Fruit fly (Drosophila melanogaster): ENCODE data around the gene SdicA.
A peak's percentile ranks its signal among the peaks of the same experiment; 100 is the strongest.

SdicA gene

DNA sequence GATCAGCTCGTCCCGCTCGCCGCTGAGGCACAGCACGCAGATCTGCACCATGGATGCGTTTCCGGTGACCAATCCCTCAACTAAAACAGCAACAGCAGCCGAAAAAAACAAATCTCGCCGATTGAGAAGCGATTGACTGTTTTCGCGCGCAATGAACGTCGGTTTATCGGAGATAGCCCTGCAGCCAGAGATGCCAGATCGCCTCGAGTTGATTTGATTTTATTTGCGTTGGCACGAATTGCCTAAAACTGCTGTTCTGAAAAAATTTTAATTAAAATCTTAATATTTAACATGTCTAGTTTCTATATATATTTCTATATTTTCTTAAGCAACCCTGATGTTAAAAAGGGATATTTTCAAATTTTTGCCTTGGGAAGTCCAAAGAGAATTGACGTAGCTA, 39.1 kb downstream of the SdicA start (continued):
- TF ChIP-seq CG7987 (GFP tag; optimal IDR thresholded peaks at IDR 0.05) (no peak), unc-4 (GFP tag; IDR thresholded peaks at IDR 0.05; ENCODE audit: partially characterized antibody) (no peak), CG11723 (GFP tag; optimal IDR thresholded peaks at IDR 0.05) (no peak), Antp (GFP tag; optimal IDR thresholded peaks at IDR 0.05) (no peak), Hmr (GFP tag; optimal IDR thresholded peaks at IDR 0.05) (no peak), CG2678 (tag; optimal IDR thresholded peaks at IDR 0.05) (no peak), salm (tag; optimal IDR thresholded peaks at IDR 0.05) (no peak), mld (GFP tag; IDR thresholded peaks at IDR 0.05; ENCODE audit: partially characterized antibody) (no peak), Elba2 (GFP tag; optimal IDR thresholded peaks at IDR 0.05) (no peak), CG5180 (GFP tag; optimal IDR thresholded peaks at IDR 0.05) (no peak), Eip74EF (GFP tag; optimal IDR thresholded peaks at IDR 0.05) (no peak), CG10959 (GFP tag; IDR thresholded peaks at IDR 0.05) (no peak), knrl (GFP tag; IDR thresholded peaks at IDR 0.05; ENCODE audit: partially characterized antibody) (no peak), CG17385 (GFP tag; optimal IDR thresholded peaks at IDR 0.05) (no peak), tgo (GFP tag; IDR thresholded peaks at IDR 0.05) (no peak), zen (tag; optimal IDR thresholded peaks at IDR 0.05) (no peak), CG6272 (GFP tag; IDR thresholded peaks at IDR 0.05) (no peak), CG16779 (GFP tag; IDR thresholded peaks at IDR 0.05) (no peak), Rx (GFP tag; IDR thresholded peaks at IDR 0.05) (no peak), dati (GFP tag; IDR thresholded peaks at IDR 0.05) (no peak), CG17802 (tag; optimal IDR thresholded peaks at IDR 0.05) (no peak), trem (tag; optimal IDR thresholded peaks at IDR 0.05) (peak; percentile 4), CG17829 (tag; optimal IDR thresholded peaks at IDR 0.05) (peak; percentile 30), onecut (GFP tag; IDR thresholded peaks at IDR 0.05) (no peak), Deaf1 (tag; optimal IDR thresholded peaks at IDR 0.05) (no peak), CG3838 (GFP tag; optimal IDR thresholded peaks at IDR 0.05) (no peak), nerfin-1 (tag; optimal IDR thresholded peaks at IDR 0.05) (no peak), cad (GFP tag; optimal IDR thresholded peaks at IDR 0.05) (no peak), slbo (GFP tag; IDR thresholded peaks at IDR 0.05) (peak; percentile 41; the same call in 1 of the 2 replicates), CG10267 (tag; optimal IDR thresholded peaks at IDR 0.05) (peak; percentile 28), CG6765 (GFP tag; optimal IDR thresholded peaks at IDR 0.05) (no peak), Doc3 (GFP tag; IDR thresholded peaks at IDR 0.05; ENCODE audit: partially characterized antibody) (no peak), CG7839 (tag; optimal IDR thresholded peaks at IDR 0.05) (no peak), ken (GFP tag; IDR thresholded peaks at IDR 0.05) (no peak), CG9727 (GFP tag; optimal IDR thresholded peaks at IDR 0.05) (no peak), emc (GFP tag; optimal IDR thresholded peaks at IDR 0.05) (no peak), CG4404 (GFP tag; IDR thresholded peaks at IDR 0.05) (no peak), CG7963 (GFP tag; IDR thresholded peaks at IDR 0.05; ENCODE audit: partially characterized antibody) (no peak), Dref (GFP tag; IDR thresholded peaks at IDR 0.05) (peak; percentile 71), Bdp1 (GFP tag; optimal IDR thresholded peaks at IDR 0.05) (no peak), phol (tag; optimal IDR thresholded peaks at IDR 0.05) (no peak), Blimp-1 (GFP tag; optimal IDR thresholded peaks at IDR 0.05) (no peak), run (tag; optimal IDR thresholded peaks at IDR 0.05) (no peak), CG33557 (GFP tag; optimal IDR thresholded peaks at IDR 0.05) (no peak), CG15514 (GFP tag; optimal IDR thresholded peaks at IDR 0.05) (no peak), fd64A (GFP tag; optimal IDR thresholded peaks at IDR 0.05) (no peak), Abd-B (GFP tag; optimal IDR thresholded peaks at IDR 0.05) (no peak), Med (GFP tag) (peak; percentile 67), sc (optimal IDR thresholded peaks at IDR 0.05) (no peak), sc (GFP tag; optimal IDR thresholded peaks at IDR 0.05) (no peak), CG12769 (tag; optimal IDR thresholded peaks at IDR 0.05) (no peak)

Measured in whole organism, embryonic.